Worm (Caenorhabditis elegans) whole organism, L4 larva: ENCODE results near the gene C48B4.12.

Experiments
- nhr-237 ChIP-seq: sonication (generic microtip); optimal IDR thresholded peaks from 2 replicates; lab custom pipeline; 2017; ENCODE audit warnings: missing biosample characterization, missing genetic modification characterization
- nhr-77 ChIP-seq: fragments of 150-350 bp; optimal IDR thresholded peaks from 2 replicates; lab custom pipeline; 2014; ENCODE audit warnings: missing biosample characterization, missing genetic modification characterization
- unc-62 ChIP-seq, 3 experiments: fragments of 150-350 bp in 1 of 3; sonication (generic microtip); optimal IDR thresholded peaks in 2 of 3; peaks in 1 of 3; 1 replicate in 1 of 3; 2 replicates in 2 of 3; lab custom pipeline; 2014 to 2017; ENCODE audit warnings: missing biosample characterization in 3 of 3, missing genetic modification characterization in 3 of 3, missing genetic modification reagents in 3 of 3, missing genotype in 1 of 3

ce11 chrIII:9616933-9617332 is 19.8 kb downstream of the C48B4.12 start:
- TF ChIP-seq nhr-77 (tag; lab: Kevin White, UChicago) (no peak), unc-62 (GFP tag; optimal IDR thresholded peaks at IDR 0.05 in 1 of 2; lab: Kevin White, UChicago) (no peak), unc-62 (tag; optimal IDR thresholded peaks at IDR 0.05; lab: Kevin White, UChicago) (no peak), nhr-237 (no peak)
